Worm (Caenorhabditis elegans) whole organism, young adult: ENCODE data around the gene fut-5.

Experiments
- F57A8.1 ChIP-seq: fragments of 200-800 bp; sonication (Bioruptor generic); optimal IDR thresholded peaks from 2 replicates; lab custom pipeline; 2018; ENCODE audit warnings: mild to moderate bottlenecking, missing genetic modification characterization, moderate library complexity, missing compliant biosample characterization
- F57C9.4 ChIP-seq: sonication (generic microtip); optimal IDR thresholded peaks from 2 replicates; lab custom pipeline; 2017; ENCODE audit warnings: mild to moderate bottlenecking, missing genetic modification characterization, missing compliant biosample characterization
- K11D2.4 ChIP-seq: fragments of 200-800 bp; sonication (Bioruptor generic); IDR thresholded peaks from 2 replicates; pipeline ENCODE4 v1.3.6; 2022; ENCODE audit warnings: missing genetic modification reagents, missing genetic modification characterization, missing compliant biosample characterization
- K12H6.12 ChIP-seq: fragments of 200-800 bp; sonication (Bioruptor generic); optimal IDR thresholded peaks from 2 replicates; lab custom pipeline; 2018; ENCODE audit warnings: mild to moderate bottlenecking, missing genetic modification characterization, missing compliant biosample characterization
- T07F8.4 ChIP-seq: sonication (generic microtip); optimal IDR thresholded peaks from 2 replicates; lab custom pipeline; 2016; ENCODE audit warnings: mild to moderate bottlenecking, missing genetic modification characterization, moderate library complexity, missing compliant biosample characterization
- Y79H2A.3 ChIP-seq: fragments of 200-800 bp; sonication (Bioruptor generic); conservative IDR thresholded peaks from 2 replicates; pipeline ENCODE4 v1.3.6; 2022; ENCODE audit warnings: missing genetic modification reagents, missing genetic modification characterization, missing compliant biosample characterization
- ama-1 ChIP-seq, 3 experiments: fragments of 150-350 bp in 1 of 3; sonication (generic microtip) in 2 of 3; optimal IDR thresholded peaks; 2 replicates each; lab custom pipeline; 2014 to 2018; ENCODE audit warnings: missing biosample characterization in 2 of 3, missing genetic modification characterization in 2 of 3, missing genetic modification reagents in 2 of 3
- aptf-2 ChIP-seq: fragments of 200-800 bp; sonication (Bioruptor generic); conservative IDR thresholded peaks from 2 replicates; pipeline ENCODE4 v1.3.6; 2022; ENCODE audit warnings: missing genetic modification reagents, missing genetic modification characterization, missing compliant biosample characterization
- atf-7 ChIP-seq: sonication (generic microtip); optimal IDR thresholded peaks from 2 replicates; lab custom pipeline; 2017; ENCODE audit warnings: mild to moderate bottlenecking, missing genetic modification characterization, missing compliant biosample characterization
- attf-3 ChIP-seq: fragments of 200-800 bp; sonication (Bioruptor generic); conservative IDR thresholded peaks from 2 replicates; pipeline ENCODE4 v1.3.6; 2022; ENCODE audit warnings: missing genetic modification reagents, missing genetic modification characterization, missing compliant biosample characterization
- attf-5 ChIP-seq: fragments of 200-800 bp; sonication (Bioruptor generic); optimal IDR thresholded peaks from 2 replicates; lab custom pipeline; 2018; ENCODE audit warnings: mild to moderate bottlenecking, missing genetic modification characterization, missing compliant biosample characterization
- cebp-1 ChIP-seq, 2 experiments: fragments of 200-800 bp in 1 of 2; sonication (Bioruptor generic) in 1 of 2; sonication (generic microtip) in 1 of 2; IDR thresholded peaks in 1 of 2; optimal IDR thresholded peaks in 1 of 2; 2 replicates each; pipeline versions ENCODE4 v1.3.6 to Lab custom; 2017 to 2022; ENCODE audit warnings: missing compliant biosample characterization in 2 of 2, missing genetic modification characterization in 2 of 2, mild to moderate bottlenecking in 1 of 2, missing genetic modification reagents in 1 of 2, moderate library complexity in 1 of 2
- cebp-2 ChIP-seq: fragments of 200-800 bp; sonication (Bioruptor generic); IDR thresholded peaks from 2 replicates; pipeline ENCODE4 v1.3.6; 2022; ENCODE audit warnings: missing genetic modification characterization, missing compliant biosample characterization
- ceh-100 ChIP-seq: fragments of 200-800 bp; sonication (Bioruptor generic); IDR thresholded peaks from 2 replicates; pipeline ENCODE4 v1.3.6; 2022; ENCODE audit warnings: missing genetic modification reagents, missing genetic modification characterization, missing compliant biosample characterization
- ceh-58 ChIP-seq: fragments of 200-800 bp; sonication (Bioruptor generic); IDR thresholded peaks from 2 replicates; pipeline ENCODE4 v1.3.6; 2022; ENCODE audit warnings: missing genetic modification characterization, missing compliant biosample characterization
- ceh-79 ChIP-seq: sonication (generic microtip); optimal IDR thresholded peaks from 2 replicates; lab custom pipeline; 2017; ENCODE audit warnings: mild to moderate bottlenecking, missing genetic modification characterization, missing compliant biosample characterization
- dpl-1 ChIP-seq: fragments of 150-350 bp; optimal IDR thresholded peaks from 2 replicates; lab custom pipeline; 2014; ENCODE audit warnings: missing biosample characterization, missing genetic modification reagents, missing genetic modification characterization
- efl-1 ChIP-seq: fragments of 150-350 bp; optimal IDR thresholded peaks from 2 replicates; lab custom pipeline; 2014; ENCODE audit warnings: missing biosample characterization, missing genetic modification reagents, missing genetic modification characterization
- ets-4 ChIP-seq: fragments of 200-800 bp; sonication (Bioruptor generic); optimal IDR thresholded peaks from 2 replicates; lab custom pipeline; 2018; ENCODE audit warnings: mild to moderate bottlenecking, missing genetic modification characterization, missing compliant biosample characterization
- hsf-1 ChIP-seq: fragments of 200-800 bp; sonication (Bioruptor generic); IDR thresholded peaks from 2 replicates; pipeline ENCODE4 v1.3.6; 2022; ENCODE audit warnings: missing genetic modification reagents, missing genetic modification characterization, missing compliant biosample characterization
- lag-1 ChIP-seq: fragments of 200-800 bp; sonication (Bioruptor generic); IDR thresholded peaks from 2 replicates; pipeline ENCODE4 v1.3.6; 2022; ENCODE audit warnings: missing genetic modification reagents, missing genetic modification characterization, missing compliant biosample characterization
- let-526 ChIP-seq: fragments of 200-800 bp; sonication (Bioruptor generic); IDR thresholded peaks from 2 replicates; pipeline ENCODE4 v1.3.6; 2022; ENCODE audit warnings: missing genetic modification reagents, missing genetic modification characterization, missing compliant biosample characterization
- lin-40 ChIP-seq: sonication (generic microtip); optimal IDR thresholded peaks from 2 replicates; lab custom pipeline; 2016; ENCODE audit warnings: missing genetic modification characterization, mild to moderate bottlenecking, missing compliant biosample characterization, missing genotype, missing genetic modification reagents
- lsl-1 ChIP-seq: fragments of 200-800 bp; sonication (Bioruptor generic); optimal IDR thresholded peaks from 2 replicates; lab custom pipeline; 2018; ENCODE audit warnings: mild to moderate bottlenecking, missing genetic modification characterization, moderate library complexity, missing compliant biosample characterization
- lsy-27 ChIP-seq: sonication (generic microtip); optimal IDR thresholded peaks from 2 replicates; lab custom pipeline; 2017; ENCODE audit warnings: missing genetic modification characterization, mild to moderate bottlenecking, missing compliant biosample characterization, antibody characterized with exemption, missing genotype, borderline replicate concordance; ENCODE audit not compliant: insufficient read depth
- madf-3 ChIP-seq: fragments of 200-800 bp; sonication (Bioruptor generic); IDR thresholded peaks from 2 replicates; pipeline ENCODE4 v1.3.6; 2022; ENCODE audit warnings: missing genetic modification reagents, missing genetic modification characterization, missing compliant biosample characterization
- mcd-1 ChIP-seq: fragments of 200-800 bp; sonication (Bioruptor generic); IDR thresholded peaks from 2 replicates; pipeline ENCODE4 v1.3.6; 2022; ENCODE audit warnings: missing genetic modification reagents, missing genetic modification characterization, missing compliant biosample characterization
- mes-4 ChIP-seq: sonication (generic microtip); optimal IDR thresholded peaks from 2 replicates; lab custom pipeline; 2016; ENCODE audit warnings: missing genotype, missing genetic modification characterization, missing compliant biosample characterization
- nfya-1 ChIP-seq: sonication (generic microtip); optimal IDR thresholded peaks from 2 replicates; lab custom pipeline; 2017; ENCODE audit warnings: antibody characterized with exemption, missing compliant biosample characterization, missing genetic modification characterization, borderline replicate concordance; ENCODE audit not compliant: insufficient read depth
- nhr-179 ChIP-seq: sonication (generic microtip); optimal IDR thresholded peaks from 2 replicates; lab custom pipeline; 2016; ENCODE audit warnings: mild to moderate bottlenecking, missing genetic modification characterization, missing compliant biosample characterization
- nhr-80 ChIP-seq: sonication (generic microtip); optimal IDR thresholded peaks from 2 replicates; lab custom pipeline; 2016; ENCODE audit warnings: missing genetic modification characterization, missing compliant biosample characterization
- rpc-1 ChIP-seq, 2 experiments: fragments of 150-350 bp in 1 of 2; sonication (generic microtip) in 1 of 2; optimal IDR thresholded peaks; 2 replicates each; lab custom pipeline; 2014 to 2018; ENCODE audit warnings: missing biosample characterization in 1 of 2, missing genetic modification characterization in 1 of 2, missing genetic modification reagents in 1 of 2, missing genotype in 1 of 2
- sdz-38 ChIP-seq: sonication (generic microtip); optimal IDR thresholded peaks from 2 replicates; lab custom pipeline; 2016; ENCODE audit warnings: missing genotype, missing genetic modification characterization, missing compliant biosample characterization
- snpc-3.4 ChIP-seq: sonication (generic microtip); optimal IDR thresholded peaks from 2 replicates; lab custom pipeline; 2017; ENCODE audit warnings: missing genetic modification characterization, mild to moderate bottlenecking, missing compliant biosample characterization, antibody characterized with exemption, moderate library complexity, missing genotype, missing genetic modification reagents
- snpc-4 ChIP-seq, 5 experiments: fragments of 150-350 bp in 1 of 5; sonication (generic microtip) in 4 of 5; optimal IDR thresholded peaks; 2 replicates each; lab custom pipeline; 2014 to 2018; ENCODE audit warnings: missing genetic modification characterization in 5 of 5, missing biosample characterization in 3 of 5, antibody characterized with exemption in 2 of 5, mild to moderate bottlenecking in 2 of 5, missing compliant biosample characterization in 2 of 5, missing genotype in 2 of 5, moderate library complexity in 2 of 5, missing genetic modification reagents in 1 of 5
- sptf-2 ChIP-seq: fragments of 200-800 bp; sonication (Bioruptor generic); optimal IDR thresholded peaks from 2 replicates; lab custom pipeline; 2018; ENCODE audit warnings: mild to moderate bottlenecking, missing genetic modification characterization, missing compliant biosample characterization
- unc-62 ChIP-seq: fragments of 150-350 bp; optimal IDR thresholded peaks from 2 replicates; lab custom pipeline; 2014; ENCODE audit warnings: missing biosample characterization, missing genetic modification reagents, missing genetic modification characterization
- xnd-1 ChIP-seq: sonication (generic microtip); optimal IDR thresholded peaks from 2 replicates; lab custom pipeline; 2016; ENCODE audit warnings: missing genotype, missing genetic modification reagents, missing genetic modification characterization, missing compliant biosample characterization
- ztf-3 ChIP-seq: fragments of 200-800 bp; sonication (Bioruptor generic); optimal IDR thresholded peaks from 2 replicates; lab custom pipeline; 2018; ENCODE audit warnings: mild to moderate bottlenecking, missing genetic modification characterization, missing compliant biosample characterization
- ztf-6 ChIP-seq: fragments of 200-800 bp; sonication (Bioruptor generic); IDR thresholded peaks from 2 replicates; pipeline ENCODE4 v1.3.6; 2022; ENCODE audit warnings: missing genetic modification reagents, missing genetic modification characterization, missing compliant biosample characterization

fut-5 gene

DNA sequence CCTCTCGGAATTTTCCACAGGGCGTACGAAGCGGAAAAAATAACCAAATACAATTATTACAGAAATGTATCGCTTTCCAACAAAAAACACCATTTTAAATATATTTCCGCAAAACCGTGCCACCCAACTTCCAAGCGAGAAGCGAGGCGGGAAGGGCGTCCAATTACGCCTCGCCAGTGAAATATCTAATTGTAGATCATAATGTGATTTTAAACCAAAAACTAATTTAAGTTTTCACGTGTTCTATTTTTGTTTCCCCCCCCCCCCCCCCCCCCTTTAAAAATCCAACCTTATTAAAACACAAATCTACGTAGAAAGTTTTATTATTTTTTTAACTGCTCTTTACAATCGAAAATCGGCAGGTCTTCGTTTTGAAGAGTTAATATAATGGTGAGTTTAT is 22.0 kb upstream of the fut-5 start, which contains the start of gene F10G7.12:
Gene F10G7.12, plus strand, starts transcription at position 301 of the 400 bp plus-strand sequence.
- TF ChIP-seq let-526 (GFP tag; lab: Robert Waterston, UW) (no peak), nfya-1 (tag; lab: Kevin White, UChicago) (no peak), dpl-1 (GFP tag; lab: Kevin White, UChicago) (no peak), F57C9.4 (tag; lab: Kevin White, UChicago) (no peak), lsl-1 (GFP tag; lab: Kevin White, UChicago) (no peak), attf-3 (no peak)

DNA sequence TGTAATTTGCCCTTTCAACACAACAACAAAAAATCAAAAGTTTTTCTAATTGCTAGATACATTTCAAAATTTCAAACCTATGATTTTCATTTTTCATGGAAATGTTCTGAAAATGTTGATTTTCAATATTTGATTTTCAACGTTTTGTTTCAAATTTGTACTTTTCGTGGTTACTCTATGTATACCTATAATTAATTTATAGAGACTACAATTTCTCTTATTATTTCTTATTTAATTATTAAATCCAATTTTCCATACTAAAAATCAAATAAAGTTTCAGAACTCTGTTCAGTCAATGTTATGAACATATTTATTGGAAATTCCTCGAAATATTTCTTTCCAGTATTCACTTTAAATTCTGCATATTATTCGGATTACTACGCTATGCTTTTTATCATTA is 19.5 kb upstream of the fut-5 start, which contains the start of gene sre-39:
Gene sre-39, plus strand, starts transcription at position 301 of the 400 bp plus-strand sequence.
- TF ChIP-seq ama-1 (optimal IDR thresholded peaks at IDR 0.05; lab: Kevin White, UChicago) (no peak), ama-1 (GFP tag; optimal IDR thresholded peaks at IDR 0.05; lab: Kevin White, UChicago) (no peak), ztf-3 (GFP tag; lab: Kevin White, UChicago) (no peak), lin-40 (tag; lab: Kevin White, UChicago) (no peak), ztf-6 (no peak), efl-1 (GFP tag; lab: Kevin White, UChicago) (no peak)

DNA sequence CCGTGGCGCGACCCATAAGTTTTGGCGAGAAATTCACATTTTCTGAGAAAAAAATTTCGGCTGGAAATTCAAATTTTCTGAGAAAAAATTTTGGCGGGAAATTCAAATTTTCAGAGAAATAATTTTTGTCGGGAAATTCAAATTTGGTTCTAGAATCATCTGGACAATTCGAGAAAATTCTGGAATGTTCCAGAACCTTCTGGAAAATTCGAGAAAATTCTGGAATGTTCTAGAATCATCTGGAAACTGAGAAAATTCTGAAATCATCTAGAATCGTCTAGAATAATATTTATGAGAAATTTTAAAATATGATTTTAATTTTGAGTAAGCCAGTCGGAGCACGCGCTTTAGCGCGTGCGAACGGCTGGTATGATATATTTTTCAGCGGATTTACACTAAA is 17.4 kb upstream of the fut-5 start:
- TF ChIP-seq snpc-4 (GFP tag; optimal IDR thresholded peaks at IDR 0.05; lab: Kevin White, UChicago) (no peak), snpc-4 (tag; optimal IDR thresholded peaks at IDR 0.05; lab: Kevin White, UChicago) (no peak), snpc-3.4 (tag; lab: Kevin White, UChicago) (no peak), hsf-1 (peak; percentile 93), madf-3 (GFP tag; lab: Robert Waterston, UW) (no peak), ets-4 (GFP tag; lab: Kevin White, UChicago) (no peak), ceh-100 (GFP tag; lab: Robert Waterston, UW) (no peak), Y79H2A.3 (GFP tag; lab: Robert Waterston, UW) (no peak), rpc-1 (optimal IDR thresholded peaks at IDR 0.05; lab: Kevin White, UChicago) (peak; percentile 6), rpc-1 (tag; optimal IDR thresholded peaks at IDR 0.05; lab: Kevin White, UChicago) (no peak), aptf-2 (no peak), F57A8.1 (GFP tag; lab: Kevin White, UChicago) (no peak), mes-4 (no peak)

DNA sequence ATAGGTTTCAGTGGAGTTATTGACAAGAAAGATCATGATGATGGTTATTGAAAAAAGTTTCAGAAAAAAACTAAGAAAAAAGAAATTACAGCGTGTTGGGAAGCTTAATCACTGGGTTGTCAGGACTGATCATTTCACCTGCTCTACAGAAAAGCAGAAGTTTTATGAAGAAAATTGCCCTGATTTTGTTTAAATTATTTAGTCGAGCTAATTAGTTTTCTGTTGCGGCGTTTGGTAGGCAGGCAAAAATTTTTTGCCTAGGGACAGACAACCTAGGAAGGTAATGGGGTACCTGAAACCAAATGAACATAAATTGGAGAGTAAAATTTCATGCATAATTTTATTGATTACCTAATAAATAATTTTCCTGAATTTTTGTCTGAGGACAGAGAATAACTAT is 16.2 kb upstream of the fut-5 start, which contains the start of gene sre-40:
Gene sre-40, minus strand, starts transcription at position 101 of the 400 bp plus-strand sequence.
- TF ChIP-seq lsy-27 (tag; lab: Kevin White, UChicago) (no peak), Y79H2A.3 (GFP tag; lab: Robert Waterston, UW) (no peak), mcd-1 (no peak), nhr-179 (tag; lab: Kevin White, UChicago) (no peak), cebp-1 (GFP tag; IDR thresholded peaks at IDR 0.05; lab: Robert Waterston, UW) (no peak), cebp-1 (tag; optimal IDR thresholded peaks at IDR 0.05; lab: Kevin White, UChicago) (no peak), rpc-1 (optimal IDR thresholded peaks at IDR 0.05; lab: Kevin White, UChicago) (no peak), rpc-1 (tag; optimal IDR thresholded peaks at IDR 0.05; lab: Kevin White, UChicago) (no peak), attf-5 (GFP tag; lab: Kevin White, UChicago) (no peak), ztf-6 (no peak), cebp-2 (GFP tag; lab: Robert Waterston, UW) (no peak)
- TF ChIP-seq, all 124 proteins: peak for 0

DNA sequence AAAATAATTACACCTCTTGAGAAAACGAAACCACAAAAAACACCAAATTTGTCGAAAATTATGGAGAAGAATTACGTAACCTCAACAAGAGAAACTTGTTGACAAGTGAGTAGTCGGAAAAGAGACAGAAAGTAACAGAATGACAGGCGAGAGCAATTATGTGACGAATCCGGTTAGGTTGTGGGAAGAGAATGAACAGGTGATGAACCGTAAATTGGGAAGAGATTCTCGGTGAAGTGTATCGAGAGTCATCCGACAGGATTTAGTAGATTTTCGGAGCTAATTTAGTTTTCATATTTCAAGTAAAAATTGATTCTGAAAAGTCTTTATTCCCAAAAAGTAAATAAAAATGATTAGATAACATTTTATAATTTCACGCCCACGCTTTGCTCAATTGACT is 13.9 kb upstream of the fut-5 start, which contains the start of gene T05A7.7:
Gene T05A7.7, minus strand, starts transcription at position 101 of the 400 bp plus-strand sequence.
- TF ChIP-seq sdz-38 (tag; lab: Kevin White, UChicago) (no peak), lag-1 (GFP tag; lab: Robert Waterston, UW) (no peak), sptf-2 (GFP tag; lab: Kevin White, UChicago) (no peak), nhr-80 (tag; lab: Kevin White, UChicago) (no peak), ceh-58 (GFP tag; lab: Robert Waterston, UW) (no peak), dpl-1 (GFP tag; lab: Kevin White, UChicago) (no peak), ceh-79 (no peak), cebp-2 (GFP tag; lab: Robert Waterston, UW) (no peak), madf-3 (GFP tag; lab: Robert Waterston, UW) (no peak), T07F8.4 (tag; lab: Kevin White, UChicago) (no peak), atf-7 (tag; lab: Kevin White, UChicago) (no peak), unc-62 (GFP tag; lab: Kevin White, UChicago) (no peak), K12H6.12 (no peak), K11D2.4 (no peak), xnd-1 (tag; lab: Kevin White, UChicago) (no peak)
